Worm (Caenorhabditis elegans) whole organism, young adult: ENCODE results near the gene decr-1.3.

Experiments used
- B0336.3 ChIP-seq: fragments of 200-800 bp; sonication (Bioruptor generic); IDR thresholded peaks from 2 replicates; pipeline ENCODE4 v1.3.6; 2022; ENCODE audit warnings: missing genetic modification characterization, missing compliant biosample characterization
- C17E4.6 ChIP-seq: fragments of 200-800 bp; sonication (Bioruptor generic); IDR thresholded peaks from 2 replicates; pipeline ENCODE4 v1.3.6; 2022; ENCODE audit warnings: missing genetic modification reagents, missing genetic modification characterization, missing compliant biosample characterization
- D2030.7 ChIP-seq: fragments of 200-800 bp; sonication (Bioruptor generic); IDR thresholded peaks from 2 replicates; pipeline ENCODE4 v1.3.6; 2022; ENCODE audit warnings: missing genetic modification reagents, missing genetic modification characterization, missing compliant biosample characterization
- F23B12.7 ChIP-seq: sonication (generic microtip); optimal IDR thresholded peaks from 2 replicates; lab custom pipeline; 2017; ENCODE audit warnings: missing genetic modification characterization, mild to moderate bottlenecking, missing compliant biosample characterization, antibody characterized with exemption, moderate library complexity; ENCODE audit not compliant: insufficient read depth
- F52B5.7 ChIP-seq: sonication (generic microtip); optimal IDR thresholded peaks from 2 replicates; lab custom pipeline; 2016; ENCODE audit warnings: mild to moderate bottlenecking, missing genetic modification characterization, missing compliant biosample characterization
- F55B11.4 ChIP-seq: sonication (generic microtip); optimal IDR thresholded peaks from 2 replicates; lab custom pipeline; 2016; ENCODE audit warnings: missing compliant biosample characterization, missing genetic modification characterization, borderline replicate concordance; ENCODE audit not compliant: insufficient read depth
- F57C9.4 ChIP-seq: sonication (generic microtip); optimal IDR thresholded peaks from 2 replicates; lab custom pipeline; 2017; ENCODE audit warnings: mild to moderate bottlenecking, missing genetic modification characterization, missing compliant biosample characterization
- T26A5.8 ChIP-seq: sonication (generic microtip); optimal IDR thresholded peaks from 2 replicates; lab custom pipeline; 2016; ENCODE audit warnings: missing genetic modification characterization, missing compliant biosample characterization
- Y53G8AR.9 ChIP-seq: fragments of 200-800 bp; sonication (Bioruptor generic); conservative IDR thresholded peaks from 2 replicates; pipeline ENCODE4 v1.3.6; 2022; ENCODE audit warnings: missing genetic modification reagents, missing genetic modification characterization, missing compliant biosample characterization
- Y67H2A.10 ChIP-seq: fragments of 200-800 bp; sonication (Bioruptor generic); conservative IDR thresholded peaks from 2 replicates; pipeline ENCODE4 v1.3.6; 2022; ENCODE audit warnings: missing genetic modification reagents, missing genetic modification characterization, missing compliant biosample characterization
- aptf-2 ChIP-seq: fragments of 200-800 bp; sonication (Bioruptor generic); conservative IDR thresholded peaks from 2 replicates; pipeline ENCODE4 v1.3.6; 2022; ENCODE audit warnings: missing genetic modification reagents, missing genetic modification characterization, missing compliant biosample characterization
- atf-7 ChIP-seq: sonication (generic microtip); optimal IDR thresholded peaks from 2 replicates; lab custom pipeline; 2017; ENCODE audit warnings: mild to moderate bottlenecking, missing genetic modification characterization, missing compliant biosample characterization
- attf-3 ChIP-seq: fragments of 200-800 bp; sonication (Bioruptor generic); conservative IDR thresholded peaks from 2 replicates; pipeline ENCODE4 v1.3.6; 2022; ENCODE audit warnings: missing genetic modification reagents, missing genetic modification characterization, missing compliant biosample characterization
- attf-5 ChIP-seq: fragments of 200-800 bp; sonication (Bioruptor generic); optimal IDR thresholded peaks from 2 replicates; lab custom pipeline; 2018; ENCODE audit warnings: mild to moderate bottlenecking, missing genetic modification characterization, missing compliant biosample characterization
- attf-6 ChIP-seq: fragments of 200-800 bp; sonication (Bioruptor generic); IDR thresholded peaks from 2 replicates; pipeline ENCODE4 v1.3.6; 2022; ENCODE audit warnings: missing genetic modification reagents, missing genetic modification characterization, missing compliant biosample characterization
- cebp-1 ChIP-seq, 2 experiments: fragments of 200-800 bp in 1 of 2; sonication (Bioruptor generic) in 1 of 2; sonication (generic microtip) in 1 of 2; IDR thresholded peaks in 1 of 2; optimal IDR thresholded peaks in 1 of 2; 2 replicates each; pipeline versions ENCODE4 v1.3.6 to Lab custom; 2017 to 2022; ENCODE audit warnings: missing compliant biosample characterization in 2 of 2, missing genetic modification characterization in 2 of 2, mild to moderate bottlenecking in 1 of 2, missing genetic modification reagents in 1 of 2, moderate library complexity in 1 of 2
- ceh-27 ChIP-seq: fragments of 200-800 bp; sonication (Bioruptor generic); optimal IDR thresholded peaks from 2 replicates; lab custom pipeline; 2018; ENCODE audit warnings: mild to moderate bottlenecking, missing genetic modification characterization, moderate library complexity, missing compliant biosample characterization
- ceh-40 ChIP-seq: fragments of 200-800 bp; sonication (Bioruptor generic); IDR thresholded peaks from 2 replicates; pipeline ENCODE4 v1.3.6; 2022; ENCODE audit warnings: missing genetic modification characterization, missing compliant biosample characterization
- chd-7 ChIP-seq: sonication (generic microtip); optimal IDR thresholded peaks from 2 replicates; lab custom pipeline; 2016; ENCODE audit warnings: mild to moderate bottlenecking, missing genetic modification characterization, moderate library complexity, missing compliant biosample characterization
- efl-1 ChIP-seq: fragments of 150-350 bp; optimal IDR thresholded peaks from 2 replicates; lab custom pipeline; 2014; ENCODE audit warnings: missing biosample characterization, missing genetic modification reagents, missing genetic modification characterization
- egl-44 ChIP-seq: fragments of 200-800 bp; sonication (Bioruptor generic); IDR thresholded peaks from 2 replicates; pipeline ENCODE4 v1.3.6; 2022; ENCODE audit warnings: missing genetic modification reagents, missing genetic modification characterization, missing compliant biosample characterization
- gei-17 ChIP-seq: fragments of 200-800 bp; sonication (Bioruptor generic); optimal IDR thresholded peaks from 2 replicates; lab custom pipeline; 2018; ENCODE audit warnings: mild to moderate bottlenecking, missing genetic modification characterization, missing compliant biosample characterization
- hlh-12 ChIP-seq: sonication (generic microtip); optimal IDR thresholded peaks from 2 replicates; lab custom pipeline; 2016; ENCODE audit warnings: missing genetic modification characterization, missing compliant biosample characterization
- hmg-20 ChIP-seq: fragments of 200-800 bp; sonication (Bioruptor generic); IDR thresholded peaks from 2 replicates; pipeline ENCODE4 v1.3.6; 2022; ENCODE audit warnings: missing genetic modification reagents, missing genetic modification characterization, missing compliant biosample characterization
- lin-40 ChIP-seq: sonication (generic microtip); optimal IDR thresholded peaks from 2 replicates; lab custom pipeline; 2016; ENCODE audit warnings: missing genetic modification characterization, mild to moderate bottlenecking, missing compliant biosample characterization, missing genotype, missing genetic modification reagents
- lin-54 ChIP-seq: fragments of 200-800 bp; sonication (Bioruptor generic); optimal IDR thresholded peaks from 2 replicates; lab custom pipeline; 2018; ENCODE audit warnings: mild to moderate bottlenecking, missing genetic modification characterization, missing compliant biosample characterization
- madf-6 ChIP-seq: fragments of 200-800 bp; sonication (Bioruptor generic); IDR thresholded peaks from 2 replicates; pipeline ENCODE4 v1.3.6; 2022; ENCODE audit warnings: missing genetic modification reagents, missing genetic modification characterization, missing compliant biosample characterization
- mcd-1 ChIP-seq: fragments of 200-800 bp; sonication (Bioruptor generic); IDR thresholded peaks from 2 replicates; pipeline ENCODE4 v1.3.6; 2022; ENCODE audit warnings: missing genetic modification reagents, missing genetic modification characterization, missing compliant biosample characterization
- mxl-1 ChIP-seq: sonication (generic microtip); optimal IDR thresholded peaks from 2 replicates; lab custom pipeline; 2016; ENCODE audit warnings: missing genetic modification characterization, missing compliant biosample characterization
- nfya-1 ChIP-seq: sonication (generic microtip); optimal IDR thresholded peaks from 2 replicates; lab custom pipeline; 2017; ENCODE audit warnings: antibody characterized with exemption, missing compliant biosample characterization, missing genetic modification characterization, borderline replicate concordance; ENCODE audit not compliant: insufficient read depth
- nhr-179 ChIP-seq: sonication (generic microtip); optimal IDR thresholded peaks from 2 replicates; lab custom pipeline; 2016; ENCODE audit warnings: mild to moderate bottlenecking, missing genetic modification characterization, missing compliant biosample characterization
- nhr-27 ChIP-seq: fragments of 200-800 bp; sonication (Bioruptor generic); optimal IDR thresholded peaks from 2 replicates; lab custom pipeline; 2018; ENCODE audit warnings: mild to moderate bottlenecking, missing genetic modification characterization, moderate library complexity, missing compliant biosample characterization
- nhr-90 ChIP-seq: sonication (generic microtip); optimal IDR thresholded peaks from 2 replicates; lab custom pipeline; 2016; ENCODE audit warnings: missing genotype, mild to moderate bottlenecking, missing genetic modification characterization, missing compliant biosample characterization
- rcor-1 ChIP-seq: fragments of 200-800 bp; sonication (Bioruptor generic); IDR thresholded peaks from 2 replicates; pipeline ENCODE4 v1.3.6; 2022; ENCODE audit warnings: missing genetic modification reagents, missing genetic modification characterization, missing compliant biosample characterization
- repo-1 ChIP-seq: sonication (generic microtip); optimal IDR thresholded peaks from 2 replicates; lab custom pipeline; 2017; ENCODE audit warnings: mild to moderate bottlenecking, missing genetic modification characterization, missing compliant biosample characterization
- snpc-1.1 ChIP-seq: sonication (generic microtip); optimal IDR thresholded peaks from 2 replicates; lab custom pipeline; 2017; ENCODE audit warnings: missing genetic modification characterization, mild to moderate bottlenecking, missing compliant biosample characterization, antibody characterized with exemption, moderate library complexity, missing genotype, missing genetic modification reagents; ENCODE audit not compliant: insufficient read depth
- snpc-4 ChIP-seq, 5 experiments: fragments of 150-350 bp in 1 of 5; sonication (generic microtip) in 4 of 5; optimal IDR thresholded peaks; 2 replicates each; lab custom pipeline; 2014 to 2018; ENCODE audit warnings: missing genetic modification characterization in 5 of 5, missing biosample characterization in 3 of 5, antibody characterized with exemption in 2 of 5, mild to moderate bottlenecking in 2 of 5, missing compliant biosample characterization in 2 of 5, missing genotype in 2 of 5, moderate library complexity in 2 of 5, missing genetic modification reagents in 1 of 5
- somi-1 ChIP-seq: fragments of 200-800 bp; sonication (Bioruptor generic); optimal IDR thresholded peaks from 2 replicates; lab custom pipeline; 2018; ENCODE audit warnings: mild to moderate bottlenecking, missing genetic modification characterization, missing compliant biosample characterization
- tlf-1 ChIP-seq: fragments of 200-800 bp; sonication (Bioruptor generic); optimal IDR thresholded peaks from 2 replicates; lab custom pipeline; 2018; ENCODE audit warnings: mild to moderate bottlenecking, missing genetic modification characterization, missing compliant biosample characterization
- xnd-1 ChIP-seq: sonication (generic microtip); optimal IDR thresholded peaks from 2 replicates; lab custom pipeline; 2016; ENCODE audit warnings: missing genotype, missing genetic modification reagents, missing genetic modification characterization, missing compliant biosample characterization
- ztf-18 ChIP-seq: sonication (generic microtip); optimal IDR thresholded peaks from 2 replicates; lab custom pipeline; 2016; ENCODE audit warnings: missing genotype, mild to moderate bottlenecking, missing genetic modification characterization, missing compliant biosample characterization
- ztf-22 ChIP-seq: fragments of 200-800 bp; sonication (Bioruptor generic); optimal IDR thresholded peaks from 2 replicates; lab custom pipeline; 2018; ENCODE audit warnings: mild to moderate bottlenecking, missing genetic modification characterization, moderate library complexity, missing compliant biosample characterization
- ztf-25 ChIP-seq: fragments of 200-800 bp; sonication (Bioruptor generic); IDR thresholded peaks from 2 replicates; pipeline ENCODE4 v1.3.6; 2022; ENCODE audit warnings: missing genetic modification reagents, missing genetic modification characterization, missing compliant biosample characterization

The decr-1.3 gene

ce11 chrII:8136818-8137217 is 36.5 kb downstream of the decr-1.3 start, which contains the start of gene ctns-1 (continued):
- TF ChIP-seq nhr-179 (tag; lab: Kevin White, UChicago) (no peak), ceh-40 (no peak), attf-5 (GFP tag; lab: Kevin White, UChicago) (no peak), D2030.7 (GFP tag; lab: Robert Waterston, UW) (no peak)

DNA sequence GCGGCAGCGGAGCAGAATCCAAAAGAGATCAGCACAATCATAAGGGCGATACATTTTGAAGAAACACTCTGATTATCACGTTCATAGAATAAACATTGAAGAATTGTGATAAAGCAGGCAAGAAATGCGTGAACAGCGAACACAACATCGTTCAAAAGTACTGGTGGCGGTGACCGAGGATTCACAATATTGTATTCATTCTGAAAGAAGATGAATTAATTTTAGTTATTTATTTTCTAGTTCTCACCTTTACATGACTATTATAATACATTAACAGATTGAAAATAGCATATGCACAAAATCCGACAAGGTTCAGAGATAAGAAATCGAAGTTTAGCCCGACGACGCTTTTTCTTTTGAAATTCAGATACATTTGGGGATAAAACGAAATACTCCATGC is 37.4 kb downstream of the decr-1.3 start:
- TF ChIP-seq mcd-1 (GFP tag; lab: Robert Waterston, UW) (no peak), repo-1 (tag; lab: Kevin White, UChicago) (peak; percentile 16)

ce11 chrII:8131413-8131966 is 41.9 kb downstream of the decr-1.3 start:
- TF ChIP-seq hlh-12 (tag; lab: Kevin White, UChicago) (no peak), rcor-1 (GFP tag; lab: Robert Waterston, UW) (no peak), nfya-1 (no peak), ceh-40 (no peak), aptf-2 (GFP tag; lab: Robert Waterston, UW) (no peak), nhr-27 (tag; lab: Kevin White, UChicago) (peak; percentile 20), lin-40 (no peak), madf-6 (GFP tag; lab: Robert Waterston, UW) (no peak), F23B12.7 (tag; lab: Kevin White, UChicago) (no peak), lin-54 (GFP tag; lab: Kevin White, UChicago) (no peak), nhr-179 (tag; lab: Kevin White, UChicago) (no peak), egl-44 (0 out of 2 replicates have a peak, but pooled peaks have one; percentile 20), atf-7 (tag; lab: Kevin White, UChicago) (no peak), gei-17 (GFP tag; lab: Kevin White, UChicago) (no peak), snpc-4 (GFP tag; optimal IDR thresholded peaks at IDR 0.05; lab: Kevin White, UChicago) (no peak), snpc-4 (tag; optimal IDR thresholded peaks at IDR 0.05; lab: Kevin White, UChicago) (no peak), B0336.3 (GFP tag; lab: Robert Waterston, UW) (no peak), ztf-22 (GFP tag; lab: Kevin White, UChicago) (peak; percentile 44), ztf-18 (no peak), tlf-1 (GFP tag; lab: Kevin White, UChicago) (no peak), hmg-20 (GFP tag; lab: Robert Waterston, UW) (no peak), attf-6 (no peak), F55B11.4 (tag; lab: Kevin White, UChicago) (no peak), ceh-27 (GFP tag; lab: Kevin White, UChicago) (peak; percentile 28), F52B5.7 (peak; percentile 39), somi-1 (GFP tag; lab: Kevin White, UChicago) (no peak), F57C9.4 (tag; lab: Kevin White, UChicago) (no peak), xnd-1 (tag; lab: Kevin White, UChicago) (no peak), ztf-25 (GFP tag; lab: Robert Waterston, UW) (no peak), attf-3 (peak; percentile 54; the same call in 1 of the 2 replicates), C17E4.6 (no peak), T26A5.8 (no peak), nhr-90 (tag; lab: Kevin White, UChicago) (no peak), cebp-1 (GFP tag; IDR thresholded peaks at IDR 0.05; lab: Robert Waterston, UW) (no peak), cebp-1 (tag; optimal IDR thresholded peaks at IDR 0.05; lab: Kevin White, UChicago) (peak; percentile 51), chd-7 (tag; lab: Kevin White, UChicago) (peak; percentile 54), efl-1 (GFP tag; lab: Kevin White, UChicago) (no peak), mxl-1 (no peak), Y67H2A.10 (GFP tag; lab: Robert Waterston, UW) (no peak), snpc-1.1 (tag; lab: Kevin White, UChicago) (no peak), Y53G8AR.9 (GFP tag; lab: Robert Waterston, UW) (0 out of 2 replicates have a peak, but pooled peaks have one; percentile 18)
